Worm (Caenorhabditis elegans) whole organism, young adult: ENCODE data around the gene spp-26.

ENCODE experiments used
- B0261.1 ChIP-seq: sonication (generic microtip); optimal IDR thresholded peaks from 2 replicates; lab custom pipeline; 2016; ENCODE audit warnings: mild to moderate bottlenecking, missing genetic modification characterization, moderate library complexity, missing compliant biosample characterization
- D2030.7 ChIP-seq: fragments of 200-800 bp; sonication (Bioruptor generic); IDR thresholded peaks from 2 replicates; pipeline ENCODE4 v1.3.6; 2022; ENCODE audit warnings: missing genetic modification reagents, missing genetic modification characterization, missing compliant biosample characterization
- F22D6.2 ChIP-seq: sonication (generic microtip); optimal IDR thresholded peaks from 2 replicates; lab custom pipeline; 2016; ENCODE audit warnings: mild to moderate bottlenecking, missing genetic modification characterization, missing compliant biosample characterization
- F23B12.7 ChIP-seq: sonication (generic microtip); optimal IDR thresholded peaks from 2 replicates; lab custom pipeline; 2017; ENCODE audit warnings: missing genetic modification characterization, mild to moderate bottlenecking, missing compliant biosample characterization, antibody characterized with exemption, moderate library complexity; ENCODE audit not compliant: insufficient read depth
- F33H1.4 ChIP-seq: fragments of 200-800 bp; sonication (Bioruptor generic); IDR thresholded peaks from 2 replicates; pipeline ENCODE4 v1.3.6; 2022; ENCODE audit warnings: missing genetic modification reagents, missing genetic modification characterization, missing compliant biosample characterization
- F55B11.4 ChIP-seq: sonication (generic microtip); optimal IDR thresholded peaks from 2 replicates; lab custom pipeline; 2016; ENCODE audit warnings: missing compliant biosample characterization, missing genetic modification characterization, borderline replicate concordance; ENCODE audit not compliant: insufficient read depth
- F57A8.1 ChIP-seq: fragments of 200-800 bp; sonication (Bioruptor generic); optimal IDR thresholded peaks from 2 replicates; lab custom pipeline; 2018; ENCODE audit warnings: mild to moderate bottlenecking, missing genetic modification characterization, moderate library complexity, missing compliant biosample characterization
- K11D2.4 ChIP-seq: fragments of 200-800 bp; sonication (Bioruptor generic); IDR thresholded peaks from 2 replicates; pipeline ENCODE4 v1.3.6; 2022; ENCODE audit warnings: missing genetic modification reagents, missing genetic modification characterization, missing compliant biosample characterization
- K12H6.12 ChIP-seq: fragments of 200-800 bp; sonication (Bioruptor generic); optimal IDR thresholded peaks from 2 replicates; lab custom pipeline; 2018; ENCODE audit warnings: mild to moderate bottlenecking, missing genetic modification characterization, missing compliant biosample characterization
- Y53G8AR.9 ChIP-seq: fragments of 200-800 bp; sonication (Bioruptor generic); conservative IDR thresholded peaks from 2 replicates; pipeline ENCODE4 v1.3.6; 2022; ENCODE audit warnings: missing genetic modification reagents, missing genetic modification characterization, missing compliant biosample characterization
- ccch-3 ChIP-seq: fragments of 200-800 bp; sonication (Bioruptor generic); optimal IDR thresholded peaks from 2 replicates; lab custom pipeline; 2018; ENCODE audit warnings: mild to moderate bottlenecking, missing genetic modification characterization, missing compliant biosample characterization
- ceh-27 ChIP-seq: fragments of 200-800 bp; sonication (Bioruptor generic); optimal IDR thresholded peaks from 2 replicates; lab custom pipeline; 2018; ENCODE audit warnings: mild to moderate bottlenecking, missing genetic modification characterization, moderate library complexity, missing compliant biosample characterization
- ceh-79 ChIP-seq: sonication (generic microtip); optimal IDR thresholded peaks from 2 replicates; lab custom pipeline; 2017; ENCODE audit warnings: mild to moderate bottlenecking, missing genetic modification characterization, missing compliant biosample characterization
- ceh-91 ChIP-seq: fragments of 200-800 bp; sonication (Bioruptor generic); IDR thresholded peaks from 2 replicates; pipeline ENCODE4 v1.3.6; 2022; ENCODE audit warnings: missing genetic modification reagents, missing genetic modification characterization, missing compliant biosample characterization
- efl-1 ChIP-seq: fragments of 150-350 bp; optimal IDR thresholded peaks from 2 replicates; lab custom pipeline; 2014; ENCODE audit warnings: missing biosample characterization, missing genetic modification reagents, missing genetic modification characterization
- egrh-3 ChIP-seq: fragments of 200-800 bp; sonication (Bioruptor generic); IDR thresholded peaks from 2 replicates; pipeline ENCODE4 v1.3.6; 2022; ENCODE audit warnings: missing genetic modification reagents, missing genetic modification characterization, missing compliant biosample characterization
- ekl-4 ChIP-seq: fragments of 200-800 bp; sonication (Bioruptor generic); IDR thresholded peaks from 2 replicates; pipeline ENCODE4 v1.3.6; 2022; ENCODE audit warnings: missing genetic modification reagents, missing genetic modification characterization, missing compliant biosample characterization
- fkh-3 ChIP-seq: sonication (generic microtip); optimal IDR thresholded peaks from 2 replicates; lab custom pipeline; 2016; ENCODE audit warnings: mild to moderate bottlenecking, missing genetic modification characterization, missing compliant biosample characterization
- him-1 ChIP-seq: sonication (generic microtip); optimal IDR thresholded peaks from 2 replicates; lab custom pipeline; 2016; ENCODE audit warnings: missing genotype, missing genetic modification reagents, missing genetic modification characterization, missing compliant biosample characterization
- hmg-1.2 ChIP-seq: fragments of 200-800 bp; sonication (Bioruptor generic); IDR thresholded peaks from 2 replicates; pipeline ENCODE4 v1.3.6; 2022; ENCODE audit warnings: missing genetic modification reagents, missing genetic modification characterization, missing compliant biosample characterization
- hmg-20 ChIP-seq: fragments of 200-800 bp; sonication (Bioruptor generic); IDR thresholded peaks from 2 replicates; pipeline ENCODE4 v1.3.6; 2022; ENCODE audit warnings: missing genetic modification reagents, missing genetic modification characterization, missing compliant biosample characterization
- hrde-1 ChIP-seq: sonication (generic microtip); optimal IDR thresholded peaks from 2 replicates; lab custom pipeline; 2016; ENCODE audit warnings: missing genetic modification characterization, mild to moderate bottlenecking, missing compliant biosample characterization, moderate library complexity, missing genotype, missing genetic modification reagents, borderline replicate concordance
- hsf-1 ChIP-seq: fragments of 200-800 bp; sonication (Bioruptor generic); IDR thresholded peaks from 2 replicates; pipeline ENCODE4 v1.3.6; 2022; ENCODE audit warnings: missing genetic modification reagents, missing genetic modification characterization, missing compliant biosample characterization
- lin-40 ChIP-seq: sonication (generic microtip); optimal IDR thresholded peaks from 2 replicates; lab custom pipeline; 2016; ENCODE audit warnings: missing genetic modification characterization, mild to moderate bottlenecking, missing compliant biosample characterization, missing genotype, missing genetic modification reagents
- lsl-1 ChIP-seq: fragments of 200-800 bp; sonication (Bioruptor generic); optimal IDR thresholded peaks from 2 replicates; lab custom pipeline; 2018; ENCODE audit warnings: mild to moderate bottlenecking, missing genetic modification characterization, moderate library complexity, missing compliant biosample characterization
- madf-10 ChIP-seq: sonication (generic microtip); optimal IDR thresholded peaks from 2 replicates; lab custom pipeline; 2016; ENCODE audit warnings: mild to moderate bottlenecking, missing genetic modification characterization, missing compliant biosample characterization
- madf-6 ChIP-seq: fragments of 200-800 bp; sonication (Bioruptor generic); IDR thresholded peaks from 2 replicates; pipeline ENCODE4 v1.3.6; 2022; ENCODE audit warnings: missing genetic modification reagents, missing genetic modification characterization, missing compliant biosample characterization
- madf-8 ChIP-seq: fragments of 200-800 bp; sonication (Bioruptor generic); conservative IDR thresholded peaks from 2 replicates; pipeline ENCODE4 v1.3.6; 2022; ENCODE audit warnings: missing genetic modification reagents, missing genetic modification characterization, missing compliant biosample characterization
- mxl-1 ChIP-seq: sonication (generic microtip); optimal IDR thresholded peaks from 2 replicates; lab custom pipeline; 2016; ENCODE audit warnings: missing genetic modification characterization, missing compliant biosample characterization
- nfya-1 ChIP-seq: sonication (generic microtip); optimal IDR thresholded peaks from 2 replicates; lab custom pipeline; 2017; ENCODE audit warnings: antibody characterized with exemption, missing compliant biosample characterization, missing genetic modification characterization, borderline replicate concordance; ENCODE audit not compliant: insufficient read depth
- nhr-120 ChIP-seq: fragments of 200-800 bp; sonication (Bioruptor generic); IDR thresholded peaks from 2 replicates; pipeline ENCODE4 v1.3.6; 2022; ENCODE audit warnings: missing genetic modification characterization, missing compliant biosample characterization
- nhr-179 ChIP-seq: sonication (generic microtip); optimal IDR thresholded peaks from 2 replicates; lab custom pipeline; 2016; ENCODE audit warnings: mild to moderate bottlenecking, missing genetic modification characterization, missing compliant biosample characterization
- pha-4 ChIP-seq: fragments of 150-350 bp; sonication (generic microtip); optimal IDR thresholded peaks from 2 replicates; lab custom pipeline; 2014; ENCODE audit warnings: missing biosample characterization, missing genetic modification reagents, missing genetic modification characterization
- rec-8 ChIP-seq, 2 experiments: sonication (generic microtip); optimal IDR thresholded peaks; 2 replicates each; lab custom pipeline; 2016; ENCODE audit warnings: mild to moderate bottlenecking in 2 of 2, missing genetic modification characterization in 2 of 2, missing genetic modification reagents in 2 of 2, missing genotype in 2 of 2, missing biosample characterization in 1 of 2, missing compliant biosample characterization in 1 of 2, moderate library complexity in 1 of 2
- snpc-4 ChIP-seq, 5 experiments: fragments of 150-350 bp in 1 of 5; sonication (generic microtip) in 4 of 5; optimal IDR thresholded peaks; 2 replicates each; lab custom pipeline; 2014 to 2018; ENCODE audit warnings: missing genetic modification characterization in 5 of 5, missing biosample characterization in 3 of 5, antibody characterized with exemption in 2 of 5, mild to moderate bottlenecking in 2 of 5, missing compliant biosample characterization in 2 of 5, missing genotype in 2 of 5, moderate library complexity in 2 of 5, missing genetic modification reagents in 1 of 5
- somi-1 ChIP-seq: fragments of 200-800 bp; sonication (Bioruptor generic); optimal IDR thresholded peaks from 2 replicates; lab custom pipeline; 2018; ENCODE audit warnings: mild to moderate bottlenecking, missing genetic modification characterization, missing compliant biosample characterization
- unc-130 ChIP-seq: sonication (generic microtip); optimal IDR thresholded peaks from 2 replicates; lab custom pipeline; 2016; ENCODE audit warnings: missing genetic modification reagents, missing genetic modification characterization, missing compliant biosample characterization
- xnd-1 ChIP-seq: sonication (generic microtip); optimal IDR thresholded peaks from 2 replicates; lab custom pipeline; 2016; ENCODE audit warnings: missing genotype, missing genetic modification reagents, missing genetic modification characterization, missing compliant biosample characterization
- zfh-2 ChIP-seq: fragments of 200-800 bp; sonication (Bioruptor generic); conservative IDR thresholded peaks from 2 replicates; pipeline ENCODE4 v1.3.6; 2022; ENCODE audit warnings: missing genetic modification reagents, missing genetic modification characterization, missing compliant biosample characterization
- ztf-26 ChIP-seq: sonication (generic microtip); optimal IDR thresholded peaks from 2 replicates; lab custom pipeline; 2017; ENCODE audit warnings: missing genetic modification characterization, missing compliant biosample characterization

Gene spp-26

DNA sequence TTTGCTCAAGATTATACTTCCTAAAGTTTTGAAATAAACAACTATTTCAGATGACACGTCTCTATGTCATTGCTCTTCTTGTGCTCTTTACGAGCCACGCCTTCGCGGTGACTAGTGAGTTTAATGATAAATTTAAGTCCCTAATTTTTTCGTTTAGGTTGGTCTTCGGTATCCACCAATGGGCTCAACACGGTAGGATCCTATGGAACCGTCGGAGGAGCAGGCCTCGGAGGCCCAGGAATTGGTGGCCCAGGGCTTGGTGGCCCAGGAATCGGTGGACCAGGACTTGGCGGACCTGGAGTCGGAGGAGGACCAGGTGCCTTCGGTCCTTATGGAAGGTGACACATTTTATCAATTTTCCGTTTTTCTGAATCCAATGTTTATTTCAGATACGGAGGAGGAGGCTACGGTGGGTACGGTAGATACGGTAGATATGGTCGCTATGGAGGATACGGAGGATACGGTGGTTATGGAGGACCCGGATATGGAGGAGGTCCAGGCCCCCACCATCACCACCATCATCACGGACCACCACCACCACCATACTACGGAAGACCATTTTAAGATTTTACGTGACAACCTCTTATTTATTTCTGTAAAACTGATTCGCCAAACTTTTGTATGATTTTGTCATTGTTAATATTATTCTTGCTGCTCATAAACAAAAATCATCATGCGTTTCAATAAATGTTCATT, 38.5 kb downstream of the spp-26 start, which contains the start of the genes F46E10.2 and F46E10.18:
F46E10.2 (plus strand) TSS at position 51 of the 696 bp plus-strand sequence.
F46E10.18 (plus strand) TSS at position 646 of the 696 bp plus-strand sequence.
- TF ChIP-seq egrh-3 (GFP tag; lab: Robert Waterston, UW) = peak; percentile 31; the same call in 1 of the 2 replicates
- TF ChIP-seq madf-10 = no peak
- 0 out of 2 replicates have a peak, but pooled peaks have one; percentile 6 for TF ChIP-seq hmg-1.2 (GFP tag; lab: Robert Waterston, UW)
- TF ChIP-seq madf-8 (GFP tag; lab: Robert Waterston, UW) = no peak
- peak; percentile 84 for TF ChIP-seq zfh-2 (GFP tag; lab: Robert Waterston, UW)
- no peak for TF ChIP-seq F55B11.4
- TF ChIP-seq nhr-120 (GFP tag; lab: Robert Waterston, UW) = 0 out of 2 replicates have a peak, but pooled peaks have one; percentile 46

DNA sequence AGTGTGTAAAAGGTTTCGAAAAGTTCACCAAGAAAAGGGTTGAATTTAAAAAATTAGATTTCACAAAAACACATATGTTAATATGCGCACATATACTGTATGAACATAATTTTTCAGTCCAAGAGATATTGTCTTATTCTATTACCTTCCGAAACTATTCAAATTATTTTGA, 40.9 kb downstream of the spp-26 start, which contains the start of gene F46E10.3:
F46E10.3 (plus strand) TSS at position 73 of the 172 bp plus-strand sequence.
- no peak for TF ChIP-seq mxl-1 (tag; lab: Kevin White, UChicago)
- no peak for TF ChIP-seq F23B12.7 (tag; lab: Kevin White, UChicago)
- no peak for TF ChIP-seq fkh-3 (tag; lab: Kevin White, UChicago)
- TF ChIP-seq nhr-179 (tag; lab: Kevin White, UChicago) = no peak
- TF ChIP-seq Y53G8AR.9 (GFP tag; lab: Robert Waterston, UW) = no peak
- no peak for TF ChIP-seq hsf-1 (GFP tag; lab: Robert Waterston, UW)
- no peak for TF ChIP-seq hmg-20 (GFP tag; lab: Robert Waterston, UW)
- no peak for TF ChIP-seq K11D2.4 (GFP tag; lab: Robert Waterston, UW)
- TF ChIP-seq B0261.1 = no peak
- no peak for TF ChIP-seq nfya-1 (tag; lab: Kevin White, UChicago)
- no peak for TF ChIP-seq rec-8 (tag; optimal IDR thresholded peaks at IDR 0.05; lab: Kevin White, UChicago)
- no peak for TF ChIP-seq ccch-3 (GFP tag; lab: Kevin White, UChicago)
- no peak for TF ChIP-seq him-1 (tag; lab: Kevin White, UChicago)

DNA sequence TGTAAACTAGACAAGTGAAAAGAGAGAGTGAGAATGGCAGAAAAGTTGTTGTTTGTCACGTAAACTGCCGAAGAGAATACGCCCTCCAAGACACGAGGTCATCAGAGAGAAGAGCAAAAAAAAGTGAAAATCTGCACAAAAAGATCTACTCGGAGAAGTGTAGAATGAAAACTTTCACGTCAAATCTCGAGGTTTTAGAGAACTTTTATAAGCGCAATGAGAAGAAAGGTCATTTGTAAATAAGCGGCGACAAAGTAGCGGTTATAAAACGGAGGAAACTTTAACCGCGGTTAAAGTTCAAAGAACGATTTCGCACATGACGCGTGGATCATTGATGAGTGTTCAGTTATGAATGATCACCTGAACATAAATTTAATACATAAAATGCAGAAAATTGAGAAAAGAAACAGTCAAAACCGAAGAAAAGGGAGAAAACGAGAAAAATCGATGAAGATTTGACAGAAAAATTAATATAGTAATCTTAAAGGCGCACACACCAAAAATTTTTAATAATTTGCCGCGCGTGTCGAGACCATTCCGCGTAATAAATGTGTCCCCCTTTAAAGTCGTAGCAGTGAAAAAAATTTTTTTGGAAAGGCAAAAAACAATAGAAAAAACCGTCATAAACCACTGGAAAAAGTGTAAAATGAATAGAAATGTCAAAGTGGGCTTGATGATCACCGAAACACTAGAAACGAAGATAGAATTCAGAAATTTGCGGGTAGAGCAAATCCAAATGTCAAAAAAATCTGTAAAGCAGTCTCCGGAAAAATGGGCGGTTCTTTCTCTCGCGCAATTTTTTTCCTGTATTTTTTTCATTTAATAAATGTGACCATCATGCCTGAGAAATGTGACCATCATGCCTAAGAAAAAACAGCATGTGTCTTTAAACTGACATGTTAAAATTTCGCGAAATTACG, 41.4 kb downstream of the spp-26 start:
- TF ChIP-seq K11D2.4 (GFP tag; lab: Robert Waterston, UW) (peak; percentile 35; the same call in 1 of the 2 replicates), F55B11.4 (no peak), ceh-91 (0 out of 2 replicates have a peak, but pooled peaks have one; percentile 15), lin-40 (tag; lab: Kevin White, UChicago) (peak; percentile 29), madf-6 (GFP tag; lab: Robert Waterston, UW) (peak; percentile 67; the same call in 1 of the 2 replicates), hmg-1.2 (GFP tag; lab: Robert Waterston, UW) (no peak), somi-1 (GFP tag; lab: Kevin White, UChicago) (peak; percentile 3), madf-8 (GFP tag; lab: Robert Waterston, UW) (peak; percentile 46), ztf-26 (peak; percentile 1), efl-1 (GFP tag; lab: Kevin White, UChicago) (peak; percentile 63), D2030.7 (GFP tag; lab: Robert Waterston, UW) (0 out of 2 replicates have a peak, but pooled peaks have one; percentile 23), F33H1.4 (GFP tag; lab: Robert Waterston, UW) (peak; percentile 75), K12H6.12 (tag; lab: Kevin White, UChicago) (no peak), xnd-1 (peak; percentile 54), lsl-1 (GFP tag; lab: Kevin White, UChicago) (peak; percentile 76), F57A8.1 (no peak), hrde-1 (tag; lab: Kevin White, UChicago) (no peak), unc-130 (no peak), ceh-79 (no peak), F22D6.2 (peak; percentile 1), pha-4 (tag; lab: Kevin White, UChicago) (peak; percentile 42), him-1 (tag; lab: Kevin White, UChicago) (peak; percentile 36), ekl-4 (GFP tag; lab: Robert Waterston, UW) (no peak), ceh-27 (GFP tag; lab: Kevin White, UChicago) (no peak), snpc-4 (GFP tag; optimal IDR thresholded peaks at IDR 0.05; lab: Kevin White, UChicago) (no peak), snpc-4 (tag; optimal IDR thresholded peaks at IDR 0.05; lab: Kevin White, UChicago) (no peak)
